Fruit fly (Drosophila melanogaster) whole organism, embryonic: ENCODE measurements around the gene yellow-f2.

ENCODE experiments used
- Antp ChIP-seq: fragments of 200-800 bp; sonication (Bioruptor generic); optimal IDR thresholded peaks from 3 replicates; lab custom pipeline; 2016; ENCODE audit warnings: missing biosample characterization, missing genetic modification characterization
- Asciz ChIP-seq: fragments of 200-800 bp; sonication (Bioruptor generic); optimal IDR thresholded peaks from 2 replicates; lab custom pipeline; 2017; ENCODE audit warnings: missing biosample characterization, mild to moderate bottlenecking, missing genetic modification characterization, missing genetic modification reagents
- Awh ChIP-seq: fragments of 200-800 bp; sonication (Bioruptor generic); IDR thresholded peaks from 2 replicates; pipeline ENCODE4, ENCODE4 v1.3.6; 2022; ENCODE audit warnings: missing biosample characterization, missing genetic modification characterization
- Blimp-1 ChIP-seq: fragments of 200-800 bp; sonication (Bioruptor generic); optimal IDR thresholded peaks from 3 replicates; lab custom pipeline; 2018; ENCODE audit warnings: missing biosample characterization, missing genetic modification characterization, mild to moderate bottlenecking, moderate library complexity, missing genetic modification reagents
- CG10543 ChIP-seq: fragments of 200-800 bp; sonication (Bioruptor generic); optimal IDR thresholded peaks from 3 replicates; lab custom pipeline; 2017; ENCODE audit warnings: missing biosample characterization, mild to moderate bottlenecking, missing genetic modification characterization, moderate library complexity
- CG12104 ChIP-seq: fragments of 200-800 bp; sonication (Bioruptor generic); optimal IDR thresholded peaks from 3 replicates; lab custom pipeline; 2016; ENCODE audit warnings: missing biosample characterization, missing genetic modification characterization
- CG12155 ChIP-seq: fragments of 200-800 bp; sonication (Bioruptor generic); optimal IDR thresholded peaks from 3 replicates; lab custom pipeline; 2016; ENCODE audit warnings: missing biosample characterization, missing genetic modification characterization
- CG15696 ChIP-seq: fragments of 200-800 bp; sonication (Bioruptor generic); optimal IDR thresholded peaks from 2 replicates; lab custom pipeline; 2019; ENCODE audit warnings: missing biosample characterization, mild to moderate bottlenecking, missing genetic modification characterization, moderate library complexity
- CG1647 ChIP-seq: fragments of 200-800 bp; sonication (Bioruptor generic); optimal IDR thresholded peaks from 3 replicates; lab custom pipeline; 2016; ENCODE audit warnings: missing biosample characterization, missing genetic modification characterization
- CG16813 ChIP-seq: fragments of 200-800 bp; sonication (Bioruptor generic); IDR thresholded peaks from 3 replicates; pipeline ENCODE4 v1.3.6; 2022; ENCODE audit warnings: missing biosample characterization, missing genetic modification characterization; ENCODE audit not compliant: partially characterized antibody
- CG17912 ChIP-seq: fragments of 200-800 bp; sonication (Bioruptor generic); optimal IDR thresholded peaks from 2 replicates; lab custom pipeline; 2018; ENCODE audit warnings: missing biosample characterization, mild to moderate bottlenecking, missing genetic modification characterization
- CG3995 ChIP-seq: fragments of 200-800 bp; sonication (Bioruptor generic); optimal IDR thresholded peaks from 3 replicates; lab custom pipeline; 2016; ENCODE audit warnings: missing biosample characterization, missing genetic modification characterization
- CG4707 ChIP-seq: fragments of 200-800 bp; sonication (Bioruptor generic); optimal IDR thresholded peaks from 2 replicates; lab custom pipeline; 2018; ENCODE audit warnings: missing biosample characterization, mild to moderate bottlenecking, missing genetic modification characterization, moderate library complexity
- CG8388 ChIP-seq: fragments of 200-800 bp; sonication (Bioruptor generic); optimal IDR thresholded peaks from 2 replicates; lab custom pipeline; 2019; ENCODE audit warnings: missing biosample characterization, mild to moderate bottlenecking, missing genetic modification characterization, moderate library complexity
- Camta ChIP-seq: fragments of 200-800 bp; sonication (Bioruptor generic); optimal IDR thresholded peaks from 2 replicates; lab custom pipeline; 2016; ENCODE audit warnings: missing biosample characterization, missing genetic modification characterization
- CkIIα-i1 ChIP-seq: fragments of 200-800 bp; sonication (Bioruptor generic); IDR thresholded peaks from 2 replicates; pipeline ENCODE4 v1.3.6; 2022; ENCODE audit warnings: missing biosample characterization, missing genetic modification characterization
- Doc2 ChIP-seq: fragments of 200-800 bp; sonication (Bioruptor generic); IDR thresholded peaks from 2 replicates; pipeline ENCODE4 v1.3.6; 2022; ENCODE audit warnings: missing biosample characterization, missing genetic modification characterization
- Fer2 ChIP-seq: fragments of 200-800 bp; sonication (Bioruptor generic); optimal IDR thresholded peaks from 2 replicates; lab custom pipeline; 2018; ENCODE audit warnings: missing biosample characterization, mild to moderate bottlenecking, missing genetic modification characterization, moderate library complexity
- HLHmδ ChIP-seq: fragments of 200-800 bp; sonication (Bioruptor generic); optimal IDR thresholded peaks from 2 replicates; lab custom pipeline; 2018; ENCODE audit warnings: missing biosample characterization, mild to moderate bottlenecking, missing genetic modification characterization, moderate library complexity
- Hand ChIP-seq: fragments of 200-800 bp; sonication (Bioruptor generic); optimal IDR thresholded peaks from 2 replicates; lab custom pipeline; 2017; ENCODE audit warnings: mild to moderate bottlenecking, missing biosample characterization, missing genetic modification reagents, missing genetic modification characterization
- Kr ChIP-seq: fragments of 200-800 bp; sonication (Bioruptor generic); optimal IDR thresholded peaks from 2 replicates; lab custom pipeline; 2017; ENCODE audit warnings: missing biosample characterization, mild to moderate bottlenecking, missing genetic modification characterization
- Lhr ChIP-seq: fragments of 200-800 bp; sonication (Bioruptor generic); optimal IDR thresholded peaks from 3 replicates; lab custom pipeline; 2017; ENCODE audit warnings: mild to moderate bottlenecking, missing biosample characterization, missing genetic modification reagents, missing genetic modification characterization
- Lim3 ChIP-seq: fragments of 200-800 bp; sonication (Bioruptor generic); IDR thresholded peaks from 2 replicates; pipeline ENCODE4 v1.3.6; 2022; ENCODE audit warnings: missing biosample characterization, missing genetic modification characterization
- MBD-R2 ChIP-seq: fragments of 200-800 bp; sonication (Bioruptor generic); IDR thresholded peaks from 2 replicates; pipeline ENCODE4 v1.3.6; 2022; ENCODE audit warnings: missing biosample characterization, missing genetic modification characterization
- Med ChIP-seq: fragments of 200-800 bp; sonication (Bioruptor generic); peaks from one replicate; lab custom pipeline; 2016; ENCODE audit warnings: missing biosample characterization, missing genetic modification characterization, mild to moderate bottlenecking, inconsistent platforms, moderate library complexity
- Mes4 ChIP-seq: fragments of 200-800 bp; sonication (Bioruptor generic); optimal IDR thresholded peaks from 2 replicates; lab custom pipeline; 2016; ENCODE audit warnings: missing biosample characterization, missing genetic modification characterization
- NC2β ChIP-seq: fragments of 200-800 bp; sonication (Bioruptor generic); optimal IDR thresholded peaks from 2 replicates; lab custom pipeline; 2016; ENCODE audit warnings: missing biosample characterization, missing genetic modification characterization
- Ptx1 ChIP-seq: fragments of 200-800 bp; sonication (Bioruptor generic); IDR thresholded peaks from 2 replicates; pipeline ENCODE4 v1.3.6; 2022; ENCODE audit warnings: missing biosample characterization, missing genetic modification characterization
- Spps ChIP-seq: fragments of 200-800 bp; sonication (Bioruptor generic); optimal IDR thresholded peaks from 2 replicates; lab custom pipeline; 2018; ENCODE audit warnings: missing biosample characterization, mild to moderate bottlenecking, missing genetic modification characterization
- Ssrp ChIP-seq: fragments of 200-800 bp; sonication (Bioruptor generic); optimal IDR thresholded peaks from 2 replicates; lab custom pipeline; 2018; ENCODE audit warnings: missing biosample characterization, mild to moderate bottlenecking, missing genetic modification characterization, moderate library complexity
- ac ChIP-seq: fragments of 200-800 bp; sonication (Bioruptor generic); optimal IDR thresholded peaks from 3 replicates; lab custom pipeline; 2017; ENCODE audit warnings: missing biosample characterization, mild to moderate bottlenecking, missing genetic modification characterization
- bsh ChIP-seq, 2 experiments: fragments of 200-800 bp; sonication (Bioruptor generic); optimal IDR thresholded peaks; 2 replicates each; lab custom pipeline; 2017 to 2018; ENCODE audit warnings: mild to moderate bottlenecking in 2 of 2, missing biosample characterization in 2 of 2, missing genetic modification characterization in 2 of 2, moderate library complexity in 1 of 2
- caup ChIP-seq: fragments of 200-800 bp; sonication (Bioruptor generic); optimal IDR thresholded peaks from 3 replicates; lab custom pipeline; 2017; ENCODE audit warnings: missing biosample characterization, mild to moderate bottlenecking, missing genetic modification characterization, moderate library complexity; ENCODE audit not compliant: severe bottlenecking
- cwo ChIP-seq: fragments of 200-800 bp; sonication (Bioruptor generic); optimal IDR thresholded peaks from 3 replicates; lab custom pipeline; 2017; ENCODE audit warnings: missing biosample characterization, missing genetic modification characterization, mild to moderate bottlenecking, moderate library complexity, missing genetic modification reagents
- ewg ChIP-seq: fragments of 200-800 bp; sonication (Bioruptor generic); optimal IDR thresholded peaks from 3 replicates; lab custom pipeline; 2017; ENCODE audit warnings: mild to moderate bottlenecking, missing biosample characterization, missing genetic modification reagents, missing genetic modification characterization
- fd3F ChIP-seq: fragments of 200-800 bp; sonication (Bioruptor generic); optimal IDR thresholded peaks from 2 replicates; lab custom pipeline; 2018; ENCODE audit warnings: missing biosample characterization, mild to moderate bottlenecking, missing genetic modification characterization, moderate library complexity
- gce ChIP-seq: fragments of 200-800 bp; sonication (Bioruptor generic); IDR thresholded peaks from 3 replicates; pipeline ENCODE4 v1.3.6; 2022; ENCODE audit warnings: missing biosample characterization, missing genetic modification characterization
- kah ChIP-seq: fragments of 200-800 bp; sonication (Bioruptor generic); optimal IDR thresholded peaks from 2 replicates; lab custom pipeline; 2018; ENCODE audit warnings: missing biosample characterization, mild to moderate bottlenecking, missing genetic modification characterization
- kay ChIP-seq: fragments of 200-800 bp; sonication (Bioruptor generic); optimal IDR thresholded peaks from 2 replicates; lab custom pipeline; 2016; ENCODE audit warnings: missing biosample characterization, missing genetic modification characterization
- lov ChIP-seq, 2 experiments: fragments of 200-800 bp in 1 of 2; fragments of >200 bp in 1 of 2; sonication (Bioruptor generic) in 1 of 2; IDR thresholded peaks in 1 of 2; optimal IDR thresholded peaks in 1 of 2; 2 replicates in 1 of 2; 3 replicates in 1 of 2; pipeline versions ENCODE4 v1.3.6 to Lab custom; 2017 to 2022; ENCODE audit warnings: missing biosample characterization in 1 of 2, missing genetic modification characterization in 1 of 2
- odd ChIP-seq: fragments of 200-800 bp; sonication (Bioruptor generic); optimal IDR thresholded peaks from 2 replicates; lab custom pipeline; 2017; ENCODE audit warnings: missing biosample characterization, mild to moderate bottlenecking, missing genetic modification characterization
- pfk ChIP-seq: fragments of 200-800 bp; sonication (Bioruptor generic); optimal IDR thresholded peaks from 2 replicates; lab custom pipeline; 2018; ENCODE audit warnings: missing biosample characterization, mild to moderate bottlenecking, missing genetic modification characterization, moderate library complexity
- schlank ChIP-seq: fragments of 200-800 bp; sonication (Bioruptor generic); optimal IDR thresholded peaks from 2 replicates; lab custom pipeline; 2018; ENCODE audit warnings: missing biosample characterization, mild to moderate bottlenecking, missing genetic modification characterization
- sd ChIP-seq: fragments of 200-800 bp; sonication (Bioruptor generic); optimal IDR thresholded peaks from 3 replicates; lab custom pipeline; 2018; ENCODE audit warnings: missing biosample characterization, mild to moderate bottlenecking, missing genetic modification characterization, moderate library complexity
- slbo ChIP-seq: fragments of 200-800 bp; sonication (Bioruptor generic); IDR thresholded peaks from 2 replicates; pipeline ENCODE4 v1.3.6; 2022; ENCODE audit warnings: missing biosample characterization, missing genetic modification characterization
- so ChIP-seq: fragments of 200-800 bp; sonication (Bioruptor generic); IDR thresholded peaks from 3 replicates; pipeline ENCODE4 v1.3.6; 2022; ENCODE audit warnings: missing biosample characterization, missing genetic modification characterization
- trh ChIP-seq: fragments of 200-800 bp; sonication (Bioruptor generic); optimal IDR thresholded peaks from 2 replicates; lab custom pipeline; 2016; ENCODE audit warnings: missing biosample characterization, missing genetic modification characterization
- twi ChIP-seq: fragments of 200-800 bp; optimal IDR thresholded peaks from 2 replicates; lab custom pipeline; 2019; ENCODE audit warnings: missing biosample characterization, mild to moderate bottlenecking, missing genetic modification characterization, moderate library complexity
- zfh1 ChIP-seq: fragments of 200-800 bp; sonication (Bioruptor generic); IDR thresholded peaks from 3 replicates; pipeline ENCODE4 v1.3.6; 2022; ENCODE audit warnings: missing biosample characterization, missing genetic modification characterization

yellow-f2 gene

dm6 chr3R:13032975-13033445 is 38.1 kb upstream of the yellow-f2 start (continued):
- peak; percentile 40; the same call in 1 of the 3 replicates for TF ChIP-seq so (GFP tag; lab: Robert Waterston, UW)
- no peak for TF ChIP-seq trh
- TF ChIP-seq lov (optimal IDR thresholded peaks at IDR 0.05; lab: Kevin White, UChicago) = no peak
- TF ChIP-seq lov (GFP tag; IDR thresholded peaks at IDR 0.05; lab: Robert Waterston, UW) = peak; percentile 67; the same call in 1 of the 3 replicates
- peak; percentile 23; the same call in 1 of the 2 replicates for TF ChIP-seq MBD-R2 (GFP tag; lab: Robert Waterston, UW)
- TF ChIP-seq Med = peak; percentile 82
- TF ChIP-seq CG12104 (GFP tag; lab: Kevin White, UChicago) = peak; percentile 45
- TF ChIP-seq kah = peak; percentile 22
- TF ChIP-seq CG1647 (GFP tag; lab: Kevin White, UChicago) = peak; percentile 5
- peak; percentile 66; the same call in 1 of the 3 replicates for TF ChIP-seq gce (GFP tag; lab: Robert Waterston, UW)
- peak; percentile 7 for TF ChIP-seq ac (GFP tag; lab: Kevin White, UChicago)
- TF ChIP-seq Lhr = peak; percentile 12
- TF ChIP-seq Kr = peak; percentile 26
- TF ChIP-seq CG8388 (GFP tag; lab: Kevin White, UChicago) = peak; percentile 3
- TF ChIP-seq Awh = peak; percentile 57; the same call in 1 of the 2 replicates
- TF ChIP-seq Mes4 (GFP tag; lab: Kevin White, UChicago) = no peak
- peak; percentile 29 for TF ChIP-seq schlank
- TF ChIP-seq CG4707 (GFP tag; lab: Kevin White, UChicago) = peak; percentile 51
- peak; percentile 80 for TF ChIP-seq CG10543 (GFP tag; lab: Kevin White, UChicago)
- peak; percentile 73 for TF ChIP-seq cwo (GFP tag; lab: Kevin White, UChicago)
- no peak for TF ChIP-seq Blimp-1
- TF ChIP-seq Ssrp (tag; lab: Kevin White, UChicago) = no peak
- TF ChIP-seq sd (tag; lab: Kevin White, UChicago) = peak; percentile 23
- peak; percentile 36; the same call in 1 of the 2 replicates for TF ChIP-seq Ptx1 (GFP tag; lab: Robert Waterston, UW)
- TF ChIP-seq CG17912 (GFP tag; lab: Kevin White, UChicago) = peak; percentile 31
- no peak for TF ChIP-seq CkIIα-i1 (GFP tag; lab: Robert Waterston, UW)
- TF ChIP-seq zfh1 (GFP tag; lab: Robert Waterston, UW) = 0 out of 3 replicates have a peak, but pooled peaks have one; percentile 28
- TF ChIP-seq CG3995 (GFP tag; lab: Kevin White, UChicago) = peak; percentile 93
- TF ChIP-seq ewg (GFP tag; lab: Kevin White, UChicago) = peak; percentile 13
- no peak for TF ChIP-seq kay
- peak; percentile 50 for TF ChIP-seq pfk (GFP tag; lab: Kevin White, UChicago)
- no peak for TF ChIP-seq Doc2 (GFP tag; lab: Robert Waterston, UW)
- peak; percentile 67 for TF ChIP-seq twi (tag; lab: Kevin White, UChicago)
- TF ChIP-seq Spps (tag; lab: Kevin White, UChicago) = peak; percentile 1
- TF ChIP-seq Camta (GFP tag; lab: Kevin White, UChicago) = peak; percentile 9
- TF ChIP-seq HLHmδ = peak; percentile 25
- TF ChIP-seq caup = peak; percentile 52
- peak; percentile 51 for TF ChIP-seq odd
- no peak for TF ChIP-seq CG12155 (GFP tag; lab: Kevin White, UChicago)
- TF ChIP-seq Lim3 = no peak
- TF ChIP-seq CG15696 (tag; lab: Kevin White, UChicago) = peak; percentile 39
- no peak for TF ChIP-seq Antp (GFP tag; lab: Kevin White, UChicago)
- no peak for TF ChIP-seq NC2β
- TF ChIP-seq Hand (GFP tag; lab: Kevin White, UChicago) = no peak
- TF ChIP-seq CG16813 (GFP tag; lab: Robert Waterston, UW) = 0 out of 3 replicates have a peak, but pooled peaks have one; percentile 11
- peak; percentile 12 for TF ChIP-seq Fer2 (tag; lab: Kevin White, UChicago)
- TF ChIP-seq Asciz (GFP tag; lab: Kevin White, UChicago) = peak; percentile 80
- peak in 1 of 2 experiments; percentile 39 for TF ChIP-seq bsh (GFP tag; optimal IDR thresholded peaks at IDR 0.05; lab: Kevin White, UChicago)
- no peak for TF ChIP-seq fd3F
- TF ChIP-seq slbo (GFP tag; lab: Robert Waterston, UW) = no peak
